Worm (Caenorhabditis elegans) whole organism, mixed stage, embryonic: ENCODE measurements around the gene sre-51.
A peak's percentile ranks its signal among the peaks of the same experiment; 100 is the strongest.

ENCODE experiments used
- M03D4.4 ChIP-seq: sonication (generic microtip); optimal IDR thresholded peaks from 2 replicates; lab custom pipeline; 2017; ENCODE audit warnings: mild to moderate bottlenecking, missing genetic modification characterization, missing compliant biosample characterization
- bed-3 ChIP-seq: fragments of 200-800 bp; sonication (Bioruptor generic); optimal IDR thresholded peaks from 3 replicates; lab custom pipeline; 2018; ENCODE audit warnings: mild to moderate bottlenecking, missing genetic modification characterization, moderate library complexity, missing compliant biosample characterization
- ceh-39 ChIP-seq: fragments of 150-350 bp; optimal IDR thresholded peaks from 2 replicates; lab custom pipeline; 2014; ENCODE audit warnings: missing biosample characterization, missing genetic modification characterization
- ceh-43 ChIP-seq: fragments of 200-800 bp; sonication (Bioruptor generic); optimal IDR thresholded peaks from 2 replicates; lab custom pipeline; 2018; ENCODE audit warnings: mild to moderate bottlenecking, missing genetic modification characterization, moderate library complexity, missing compliant biosample characterization
- ceh-83 ChIP-seq: fragments of 200-800 bp; sonication (Bioruptor generic); optimal IDR thresholded peaks from 2 replicates; lab custom pipeline; 2018; ENCODE audit warnings: mild to moderate bottlenecking, missing genetic modification characterization, missing compliant biosample characterization
- ces-1 ChIP-seq: fragments of 150-350 bp; optimal IDR thresholded peaks from 2 replicates; lab custom pipeline; 2014; ENCODE audit warnings: missing biosample characterization, missing genetic modification reagents, missing genetic modification characterization
- drap-1 ChIP-seq: fragments of 200-800 bp; sonication (Bioruptor generic); optimal IDR thresholded peaks from 3 replicates; lab custom pipeline; 2018; ENCODE audit warnings: mild to moderate bottlenecking, missing genetic modification characterization, missing compliant biosample characterization
- elt-1 ChIP-seq: sonication (generic microtip); optimal IDR thresholded peaks from 2 replicates; lab custom pipeline; 2017; ENCODE audit warnings: missing genetic modification characterization, mild to moderate bottlenecking, missing compliant biosample characterization, antibody characterized with exemption, moderate library complexity, borderline replicate concordance; ENCODE audit not compliant: insufficient read depth
- elt-3 ChIP-seq: fragments of 150-350 bp; optimal IDR thresholded peaks from 2 replicates; lab custom pipeline; 2014; ENCODE audit warnings: missing biosample characterization, missing genetic modification characterization
- flh-1 ChIP-seq: fragments of 200-800 bp; sonication (Bioruptor generic); optimal IDR thresholded peaks from 2 replicates; lab custom pipeline; 2018; ENCODE audit warnings: mild to moderate bottlenecking, missing genetic modification characterization, moderate library complexity, missing compliant biosample characterization
- ham-2 ChIP-seq: fragments of 200-800 bp; sonication (Bioruptor generic); optimal IDR thresholded peaks from 2 replicates; lab custom pipeline; 2018; ENCODE audit warnings: mild to moderate bottlenecking, missing genetic modification characterization, missing compliant biosample characterization
- hlh-1 ChIP-seq: fragments of 150-350 bp; optimal IDR thresholded peaks from 2 replicates; lab custom pipeline; 2014; ENCODE audit warnings: missing biosample characterization, missing genetic modification reagents, missing genetic modification characterization
- lin-13 ChIP-seq: fragments of 150-350 bp; optimal IDR thresholded peaks from 2 replicates; lab custom pipeline; 2014; ENCODE audit warnings: missing biosample characterization, missing genetic modification characterization
- lin-32 ChIP-seq: fragments of 200-800 bp; sonication (Bioruptor generic); optimal IDR thresholded peaks from 2 replicates; lab custom pipeline; 2018; ENCODE audit warnings: mild to moderate bottlenecking, missing genetic modification characterization, missing compliant biosample characterization
- lsy-2 ChIP-seq: fragments of 150-350 bp; optimal IDR thresholded peaks from 2 replicates; lab custom pipeline; 2014; ENCODE audit warnings: missing biosample characterization, missing genetic modification characterization
- mep-1 ChIP-seq: fragments of 150-350 bp; optimal IDR thresholded peaks from 2 replicates; lab custom pipeline; 2017; ENCODE audit warnings: missing biosample characterization, missing genetic modification reagents, missing genetic modification characterization, inconsistent platforms
- mls-2 ChIP-seq: sonication (generic microtip); optimal IDR thresholded peaks from 2 replicates; lab custom pipeline; 2016; ENCODE audit warnings: mild to moderate bottlenecking, missing genetic modification characterization, moderate library complexity, missing compliant biosample characterization
- nhr-12 ChIP-seq: fragments of 150-350 bp; optimal IDR thresholded peaks from 2 replicates; lab custom pipeline; 2014; ENCODE audit warnings: missing biosample characterization, missing genetic modification characterization
- nhr-2 ChIP-seq: fragments of 150-350 bp; optimal IDR thresholded peaks from 2 replicates; lab custom pipeline; 2014; ENCODE audit warnings: missing biosample characterization, missing genetic modification characterization
- nhr-237 ChIP-seq: fragments of 150-350 bp; optimal IDR thresholded peaks from 2 replicates; lab custom pipeline; 2014; ENCODE audit warnings: missing biosample characterization, missing genetic modification characterization
- nhr-28 ChIP-seq: fragments of 150-350 bp; optimal IDR thresholded peaks from 2 replicates; lab custom pipeline; 2014; ENCODE audit warnings: missing biosample characterization, missing genetic modification characterization
- pha-4 ChIP-seq: fragments of 150-350 bp; optimal IDR thresholded peaks from 2 replicates; lab custom pipeline; 2018; ENCODE audit warnings: missing biosample characterization, missing genetic modification reagents, missing genetic modification characterization
- sem-2 ChIP-seq: fragments of 200-800 bp; sonication (Bioruptor generic); optimal IDR thresholded peaks from 2 replicates; lab custom pipeline; 2018; ENCODE audit warnings: mild to moderate bottlenecking, missing genetic modification characterization, missing compliant biosample characterization
- snpc-4 ChIP-seq: fragments of 150-350 bp; optimal IDR thresholded peaks from 2 replicates; lab custom pipeline; 2014; ENCODE audit warnings: missing biosample characterization, missing genetic modification characterization
- unc-39 ChIP-seq: fragments of 150-350 bp; optimal IDR thresholded peaks from 2 replicates; lab custom pipeline; 2014; ENCODE audit warnings: missing biosample characterization, missing genetic modification characterization
- unc-62 ChIP-seq: fragments of 150-350 bp; optimal IDR thresholded peaks from 2 replicates; lab custom pipeline; 2014; ENCODE audit warnings: missing biosample characterization, missing genetic modification reagents, missing genetic modification characterization
- zip-8 ChIP-seq: fragments of 150-350 bp; optimal IDR thresholded peaks from 2 replicates; lab custom pipeline; 2014; ENCODE audit warnings: missing biosample characterization, missing genetic modification characterization
- ztf-11 ChIP-seq: fragments of 150-350 bp; optimal IDR thresholded peaks from 2 replicates; lab custom pipeline; 2014; ENCODE audit warnings: missing biosample characterization, missing genetic modification characterization

The sre-51 gene

DNA sequence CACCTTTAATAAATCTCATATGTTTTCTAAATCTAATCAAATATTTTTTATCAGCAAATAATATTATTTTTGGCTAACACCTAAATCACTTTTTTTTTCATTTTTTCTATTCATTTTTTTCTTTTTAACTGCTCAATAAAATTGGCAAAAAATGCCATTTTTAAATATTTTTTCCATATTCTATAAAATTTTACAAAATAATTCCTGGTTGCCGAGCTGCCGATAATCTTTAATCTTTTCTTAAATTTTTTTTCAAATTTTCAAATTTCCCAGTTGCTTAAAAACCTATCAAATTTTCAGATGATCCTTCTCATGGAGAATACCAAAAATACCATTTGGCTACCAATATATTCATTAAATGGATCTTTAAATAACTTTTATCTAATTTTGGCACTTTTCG is at the start of gene sre-51:
TSS of gene sre-51 (plus strand) at position 301 of the 400 bp plus-strand sequence.
- TF ChIP-seq ztf-11 (tag; lab: Kevin White, UChicago) (no peak), mep-1 (no peak), flh-1 (GFP tag; lab: Kevin White, UChicago) (no peak), hlh-1 (no peak), mls-2 (tag; lab: Kevin White, UChicago) (no peak), ces-1 (no peak), lsy-2 (tag; lab: Kevin White, UChicago) (no peak), ceh-43 (GFP tag; lab: Kevin White, UChicago) (no peak), pha-4 (tag; lab: Kevin White, UChicago) (no peak)

DNA sequence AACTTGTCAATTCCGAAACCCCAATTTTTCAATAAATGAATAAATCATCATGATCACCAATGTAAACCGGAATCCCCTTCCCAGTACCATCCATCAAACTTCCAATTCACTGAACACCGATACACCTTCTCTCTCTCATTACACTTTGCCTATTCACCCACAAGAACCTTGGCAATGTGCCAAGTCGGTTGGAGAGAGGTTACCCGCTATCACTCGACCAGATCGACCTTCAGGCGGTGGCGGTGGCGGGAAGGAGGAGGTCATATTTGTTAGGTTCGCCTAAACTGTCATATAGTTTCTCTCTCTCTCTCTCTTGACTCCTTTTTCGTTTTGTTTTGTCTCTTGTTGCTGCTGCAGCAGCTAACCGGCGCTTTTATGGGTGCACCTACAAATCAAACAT is 49.1 kb upstream of the sre-51 start:
- no peak for TF ChIP-seq ces-1
- peak; percentile 46 for TF ChIP-seq elt-1 (tag; lab: Kevin White, UChicago)
- TF ChIP-seq unc-39 (tag; lab: Kevin White, UChicago): no peak
- no peak for TF ChIP-seq ztf-11 (tag; lab: Kevin White, UChicago)
- peak; percentile 45 for TF ChIP-seq ham-2 (GFP tag; lab: Kevin White, UChicago)
- TF ChIP-seq nhr-2: peak; percentile 73
- TF ChIP-seq unc-62 (GFP tag; lab: Kevin White, UChicago): peak; percentile 61

DNA sequence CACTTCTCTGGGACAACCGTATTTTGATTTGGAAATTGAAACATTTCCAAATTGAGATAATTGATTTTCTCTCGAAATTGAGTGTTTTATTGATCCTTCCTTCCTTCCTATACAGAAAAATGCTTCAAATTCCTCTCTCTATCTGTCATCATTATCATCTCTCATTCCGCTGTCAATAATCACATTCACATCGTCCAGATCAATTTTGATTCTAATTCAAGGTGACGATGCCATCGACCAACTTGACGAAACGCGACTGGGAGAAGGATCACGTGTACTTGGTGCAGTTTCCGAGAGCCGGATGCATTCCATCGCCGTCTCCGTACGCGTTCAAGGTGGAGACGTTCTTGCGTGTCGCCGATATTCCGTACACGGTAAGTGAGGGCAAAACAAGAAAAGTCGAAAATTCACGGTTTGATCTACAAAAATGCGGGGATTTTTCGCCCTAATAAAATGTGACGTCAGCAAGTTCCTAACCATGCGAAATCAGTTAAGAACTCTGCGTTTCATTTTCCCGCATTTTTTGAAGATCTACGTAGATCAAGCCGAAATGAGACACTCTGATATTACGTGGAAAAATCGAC is 47.6 kb upstream of the sre-51 start, which contains the start of gene faxc-1:
TSS of gene faxc-1 (plus strand) at position 222 of the 584 bp plus-strand sequence.
- TF ChIP-seq pha-4 (tag; lab: Kevin White, UChicago) (no peak), ces-1 (no peak), flh-1 (GFP tag; lab: Kevin White, UChicago) (no peak), ztf-11 (tag; lab: Kevin White, UChicago) (no peak), unc-62 (GFP tag; lab: Kevin White, UChicago) (peak; percentile 48), nhr-12 (no peak), nhr-237 (tag; lab: Kevin White, UChicago) (no peak)

DNA sequence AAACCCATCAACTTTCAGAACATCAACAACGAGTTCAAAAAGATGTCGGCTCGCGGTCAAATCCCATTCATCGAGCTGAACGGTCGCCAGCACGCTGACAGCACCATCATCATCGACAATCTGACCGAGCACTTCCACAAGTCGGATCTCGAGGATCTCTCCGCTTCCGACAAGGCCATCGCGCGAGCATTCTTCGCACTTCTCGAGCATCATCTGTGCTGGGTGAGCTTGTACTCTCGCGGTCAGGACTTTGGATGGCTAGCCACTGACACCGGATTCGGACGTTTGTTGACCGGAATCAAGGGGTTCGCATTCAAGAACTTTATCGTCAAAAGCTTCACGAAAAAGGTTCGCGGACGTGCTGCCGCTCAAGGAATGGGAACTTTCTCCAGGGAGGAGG is 46.8 kb upstream of the sre-51 start:
- TF ChIP-seq ceh-39 (tag; lab: Kevin White, UChicago) (no peak), sem-2 (GFP tag; lab: Kevin White, UChicago) (no peak), elt-1 (tag; lab: Kevin White, UChicago) (no peak), flh-1 (GFP tag; lab: Kevin White, UChicago) (no peak), lin-13 (no peak), nhr-12 (no peak), ceh-43 (GFP tag; lab: Kevin White, UChicago) (no peak), ceh-83 (GFP tag; lab: Kevin White, UChicago) (no peak), lin-32 (GFP tag; lab: Kevin White, UChicago) (no peak), bed-3 (GFP tag; lab: Kevin White, UChicago) (no peak), mls-2 (tag; lab: Kevin White, UChicago) (no peak)

DNA sequence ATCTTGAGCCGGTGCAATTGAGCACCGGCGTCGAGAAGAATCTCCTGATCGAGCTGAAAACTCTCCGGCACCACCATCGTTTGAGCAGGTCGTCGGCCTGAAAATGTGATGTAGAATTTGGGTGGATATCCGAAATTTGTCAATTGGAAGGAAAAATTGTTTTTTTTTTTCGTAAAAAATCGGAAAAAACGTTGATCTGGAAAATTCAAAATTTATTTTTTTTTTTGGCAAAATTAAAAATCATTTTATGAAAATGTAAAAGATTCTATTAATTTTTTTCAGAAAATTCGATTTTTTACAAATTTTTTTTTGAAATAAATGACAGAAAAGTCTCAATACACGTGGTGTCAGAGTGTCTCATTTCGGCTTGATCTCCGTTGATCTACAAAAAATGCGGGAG is 45.5 kb upstream of the sre-51 start, which contains the start of gene tric-1B.1:
TSS of gene tric-1B.1 (minus strand) at position 101 of the 400 bp plus-strand sequence.
- TF ChIP-seq drap-1 (GFP tag; lab: Kevin White, UChicago) (no peak), M03D4.4 (tag; lab: Kevin White, UChicago) (no peak), hlh-1 (no peak), ham-2 (GFP tag; lab: Kevin White, UChicago) (no peak), mep-1 (no peak), pha-4 (tag; lab: Kevin White, UChicago) (no peak), zip-8 (tag; lab: Kevin White, UChicago) (no peak), bed-3 (GFP tag; lab: Kevin White, UChicago) (no peak), snpc-4 (no peak), ceh-83 (GFP tag; lab: Kevin White, UChicago) (no peak), lin-32 (GFP tag; lab: Kevin White, UChicago) (no peak), mls-2 (tag; lab: Kevin White, UChicago) (no peak), ceh-39 (tag; lab: Kevin White, UChicago) (no peak), nhr-28 (tag; lab: Kevin White, UChicago) (no peak), nhr-237 (tag; lab: Kevin White, UChicago) (no peak), elt-3 (tag; lab: Kevin White, UChicago) (no peak)
